Comparison of ENCODE assay signal across 1 fruit fly cellular context in the genomic region with DNA sequence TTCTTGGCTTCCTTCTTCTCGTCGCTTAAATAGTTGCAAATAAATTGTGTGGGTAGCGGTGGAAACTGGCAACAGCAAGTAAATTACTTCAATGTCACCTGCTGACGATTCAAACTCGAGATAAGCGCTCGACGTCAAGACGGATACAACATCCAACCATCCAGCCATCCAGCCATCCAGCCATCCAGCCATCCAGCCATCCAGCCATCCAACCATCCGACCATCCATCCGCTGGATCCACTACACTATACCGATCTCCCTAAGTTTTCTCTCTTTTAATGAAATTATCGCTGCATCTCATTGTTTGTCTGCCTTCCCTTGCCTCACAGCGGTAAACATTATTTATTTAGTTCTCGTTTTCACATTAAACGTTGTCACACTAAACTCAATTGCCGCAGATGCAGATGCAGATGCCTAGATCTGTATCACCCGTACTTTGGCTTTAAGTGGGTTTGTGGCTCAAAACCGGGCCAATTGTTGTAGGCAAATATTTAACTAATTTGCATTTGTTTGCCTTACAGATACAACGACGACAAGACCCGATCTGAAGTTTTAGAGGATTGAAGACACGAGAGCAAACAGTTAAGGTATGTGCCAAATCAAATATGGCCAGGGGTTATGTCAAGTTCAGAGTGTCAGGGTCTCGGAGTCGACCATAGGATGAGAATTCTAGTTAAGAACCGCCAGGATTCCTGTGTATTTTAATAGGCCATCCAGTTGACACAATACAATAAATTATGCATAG.
TF ChIP-seq lines count a peak whose summit lies in the region.

No protein-coding gene starts in this region.

TF ChIP-seq in whole organism, embryonic, 481 proteins besides CTCF, POLR2A, EP300 and RAD21 (continued from another document and continues in another):
- TF ChIP-seq CG8924 (tag; optimal IDR thresholded peaks at IDR 0.05; lab: Kevin White, UChicago) = peak; percentile 36
- TF ChIP-seq gce (GFP tag; IDR thresholded peaks at IDR 0.05; lab: Robert Waterston, UW) = 0 out of 3 replicates have a peak, but pooled peaks have one; percentile 43
- no peak for TF ChIP-seq pb (GFP tag; optimal IDR thresholded peaks at IDR 0.05; lab: Kevin White, UChicago)
- no peak for TF ChIP-seq E2f2 (GFP tag; IDR thresholded peaks at IDR 0.05; lab: Robert Waterston, UW)
- no peak for TF ChIP-seq Hr39 (optimal IDR thresholded peaks at IDR 0.05; lab: Kevin White, UChicago)
- no peak for TF ChIP-seq CG14050 (GFP tag; IDR thresholded peaks at IDR 0.05; lab: Robert Waterston, UW)
- no peak for TF ChIP-seq CG17802 (tag; optimal IDR thresholded peaks at IDR 0.05; lab: Kevin White, UChicago)
- no peak for TF ChIP-seq CG9876 (GFP tag; optimal IDR thresholded peaks at IDR 0.05; lab: Kevin White, UChicago)
- TF ChIP-seq Awh (GFP tag; IDR thresholded peaks at IDR 0.05; lab: Robert Waterston, UW) = peak; percentile 26; the same call in 1 of the 2 replicates
- no peak for TF ChIP-seq CG6254 (GFP tag; optimal IDR thresholded peaks at IDR 0.05; lab: Kevin White, UChicago)
- TF ChIP-seq ems (GFP tag; optimal IDR thresholded peaks at IDR 0.05; lab: Kevin White, UChicago) = no peak
- TF ChIP-seq CG12071 (GFP tag; optimal IDR thresholded peaks at IDR 0.05; lab: Kevin White, UChicago) = peak; percentile 13
- TF ChIP-seq nerfin-2 (GFP tag; IDR thresholded peaks at IDR 0.05; lab: Robert Waterston, UW; ENCODE audit: partially characterized antibody) = no peak
- TF ChIP-seq CG32532 (GFP tag; IDR thresholded peaks at IDR 0.05; lab: Robert Waterston, UW) = no peak
- TF ChIP-seq hbn (GFP tag; IDR thresholded peaks at IDR 0.05; lab: Robert Waterston, UW; ENCODE audit: partially characterized antibody) = no peak
- TF ChIP-seq HLH4C (GFP tag; IDR thresholded peaks at IDR 0.05; lab: Robert Waterston, UW; ENCODE audit: partially characterized antibody) = no peak
- TF ChIP-seq CG4360 (GFP tag; IDR thresholded peaks at IDR 0.05; lab: Robert Waterston, UW) = no peak
- no peak for TF ChIP-seq prd (optimal IDR thresholded peaks at IDR 0.05; lab: Kevin White, UChicago)
- TF ChIP-seq prd (GFP tag; IDR thresholded peaks at IDR 0.05; lab: Robert Waterston, UW) = no peak
- TF ChIP-seq PHDP (tag; optimal IDR thresholded peaks at IDR 0.05; lab: Kevin White, UChicago) = peak; percentile 42
- peak; percentile 22 for TF ChIP-seq CG31365 (tag; optimal IDR thresholded peaks at IDR 0.05; lab: Kevin White, UChicago)
- no peak for TF ChIP-seq CG8478 (optimal IDR thresholded peaks at IDR 0.05; lab: Kevin White, UChicago)
- TF ChIP-seq CG6813 (GFP tag; optimal IDR thresholded peaks at IDR 0.05; lab: Kevin White, UChicago) = peak; percentile 47
- TF ChIP-seq Drgx (GFP tag; IDR thresholded peaks at IDR 0.05; lab: Robert Waterston, UW) = no peak
- no peak for TF ChIP-seq CG7963 (GFP tag; IDR thresholded peaks at IDR 0.05; lab: Robert Waterston, UW; ENCODE audit: partially characterized antibody)
- no peak for TF ChIP-seq Spps (tag; optimal IDR thresholded peaks at IDR 0.05; lab: Kevin White, UChicago)
- TF ChIP-seq lab (GFP tag; optimal IDR thresholded peaks at IDR 0.05; lab: Kevin White, UChicago) = no peak
- TF ChIP-seq ab (GFP tag; optimal IDR thresholded peaks at IDR 0.05; lab: Kevin White, UChicago) = no peak
- TF ChIP-seq CG8290 (GFP tag; optimal IDR thresholded peaks at IDR 0.05; lab: Kevin White, UChicago) = no peak
- TF ChIP-seq CG8290 (tag; optimal IDR thresholded peaks at IDR 0.05; lab: Kevin White, UChicago) = no peak
- TF ChIP-seq Vsx1 (GFP tag; optimal IDR thresholded peaks at IDR 0.05; lab: Kevin White, UChicago) = no peak
- peak; percentile 9 for TF ChIP-seq Jarid2 (GFP tag; optimal IDR thresholded peaks at IDR 0.05; lab: Kevin White, UChicago)
- no peak for TF ChIP-seq Chrac-16 (GFP tag; optimal IDR thresholded peaks at IDR 0.05; lab: Kevin White, UChicago)
- TF ChIP-seq CG8388 (GFP tag; optimal IDR thresholded peaks at IDR 0.05; lab: Kevin White, UChicago) = no peak
- no peak for TF ChIP-seq twi (tag; optimal IDR thresholded peaks at IDR 0.05; lab: Kevin White, UChicago)
- TF ChIP-seq row (GFP tag; IDR thresholded peaks at IDR 0.05; lab: Robert Waterston, UW) = no peak
- TF ChIP-seq Eip74EF (GFP tag; optimal IDR thresholded peaks at IDR 0.05; lab: Kevin White, UChicago) = no peak
- no peak for TF ChIP-seq Adf1 (GFP tag; IDR thresholded peaks at IDR 0.05; lab: Robert Waterston, UW)
- TF ChIP-seq CG8359 (GFP tag; optimal IDR thresholded peaks at IDR 0.05; lab: Kevin White, UChicago; ENCODE audit: borderline replicate concordance) = no peak
- peak; percentile 12 for TF ChIP-seq grn (GFP tag; optimal IDR thresholded peaks at IDR 0.05; lab: Kevin White, UChicago)
- peak; percentile 1 for TF ChIP-seq unpg (GFP tag; optimal IDR thresholded peaks at IDR 0.05; lab: Kevin White, UChicago)
- peak; percentile 12 for TF ChIP-seq Sox100B (GFP tag; optimal IDR thresholded peaks at IDR 0.05; lab: Kevin White, UChicago)
- TF ChIP-seq otp (GFP tag; IDR thresholded peaks at IDR 0.05; lab: Robert Waterston, UW) = peak; percentile 52; the same call in 1 of the 3 replicates
- no peak for TF ChIP-seq kah (GFP tag; optimal IDR thresholded peaks at IDR 0.05; lab: Kevin White, UChicago)
- no peak for TF ChIP-seq Ada2b (GFP tag; IDR thresholded peaks at IDR 0.05; lab: Robert Waterston, UW)
- no peak for TF ChIP-seq CG15011 (GFP tag; optimal IDR thresholded peaks at IDR 0.05; lab: Kevin White, UChicago)
- TF ChIP-seq ham (GFP tag; IDR thresholded peaks at IDR 0.05; lab: Robert Waterston, UW) = no peak
- TF ChIP-seq CG7271 (tag; optimal IDR thresholded peaks at IDR 0.05; lab: Kevin White, UChicago) = peak; percentile 16
- no peak for TF ChIP-seq D19B (GFP tag; optimal IDR thresholded peaks at IDR 0.05; lab: Kevin White, UChicago)
- TF ChIP-seq CG6854 (GFP tag; optimal IDR thresholded peaks at IDR 0.05; lab: Kevin White, UChicago) = no peak
- TF ChIP-seq ssp (GFP tag; IDR thresholded peaks at IDR 0.05; lab: Robert Waterston, UW) = no peak
- no peak for TF ChIP-seq dpn (GFP tag; optimal IDR thresholded peaks at IDR 0.05; lab: Kevin White, UChicago)
- TF ChIP-seq Deaf1 (tag; optimal IDR thresholded peaks at IDR 0.05; lab: Kevin White, UChicago) = no peak
- no peak for TF ChIP-seq sna (GFP tag; IDR thresholded peaks at IDR 0.05; lab: Robert Waterston, UW; ENCODE audit: partially characterized antibody)
- TF ChIP-seq CG18262 (tag; optimal IDR thresholded peaks at IDR 0.05; lab: Kevin White, UChicago) = peak; percentile 30
- peak; percentile 59 for TF ChIP-seq ac (GFP tag; optimal IDR thresholded peaks at IDR 0.05; lab: Kevin White, UChicago)
- TF ChIP-seq zf30C (GFP tag; optimal IDR thresholded peaks at IDR 0.05; lab: Kevin White, UChicago) = no peak
- no peak for TF ChIP-seq gsb-n (tag; optimal IDR thresholded peaks at IDR 0.05; lab: Kevin White, UChicago)
- TF ChIP-seq CG3281 (GFP tag; optimal IDR thresholded peaks at IDR 0.05; lab: Kevin White, UChicago) = no peak
- TF ChIP-seq CG31388 (GFP tag; optimal IDR thresholded peaks at IDR 0.05; lab: Kevin White, UChicago) = no peak
- TF ChIP-seq CG3838 (GFP tag; optimal IDR thresholded peaks at IDR 0.05; lab: Kevin White, UChicago) = no peak
- TF ChIP-seq sens-2 (GFP tag; IDR thresholded peaks at IDR 0.05; lab: Robert Waterston, UW) = no peak
- TF ChIP-seq CG2875 (GFP tag; optimal IDR thresholded peaks at IDR 0.05; lab: Kevin White, UChicago) = peak; percentile 29
- TF ChIP-seq luna (GFP tag; optimal IDR thresholded peaks at IDR 0.05; lab: Kevin White, UChicago) = no peak
- no peak for TF ChIP-seq da (GFP tag; optimal IDR thresholded peaks at IDR 0.05; lab: Kevin White, UChicago)
- no peak for TF ChIP-seq nau (GFP tag; optimal IDR thresholded peaks at IDR 0.05; lab: Kevin White, UChicago)
- no peak for TF ChIP-seq bab2 (GFP tag; optimal IDR thresholded peaks at IDR 0.05; lab: Kevin White, UChicago)
- TF ChIP-seq CG10431 (GFP tag; optimal IDR thresholded peaks at IDR 0.05; lab: Kevin White, UChicago) = no peak
- TF ChIP-seq Myb (GFP tag; optimal IDR thresholded peaks at IDR 0.05; lab: Kevin White, UChicago) = no peak
- peak; percentile 16 for TF ChIP-seq wek (GFP tag; optimal IDR thresholded peaks at IDR 0.05; lab: Kevin White, UChicago)
- no peak for TF ChIP-seq lbe (GFP tag; optimal IDR thresholded peaks at IDR 0.05; lab: Kevin White, UChicago)
- no peak for TF ChIP-seq CG9609 (GFP tag; optimal IDR thresholded peaks at IDR 0.05; lab: Kevin White, UChicago)
- no peak for TF ChIP-seq Hsf (GFP tag; optimal IDR thresholded peaks at IDR 0.05; lab: Kevin White, UChicago)
- no peak for TF ChIP-seq h (optimal IDR thresholded peaks at IDR 0.05; lab: Kevin White, UChicago)
- no peak for TF ChIP-seq al (GFP tag; IDR thresholded peaks at IDR 0.05; lab: Robert Waterston, UW)
- no peak for TF ChIP-seq D (optimal IDR thresholded peaks at IDR 0.05; lab: Kevin White, UChicago)
- peak; percentile 21 for TF ChIP-seq D (GFP tag; optimal IDR thresholded peaks at IDR 0.05; lab: Kevin White, UChicago)
- no peak for TF ChIP-seq Doc3 (GFP tag; IDR thresholded peaks at IDR 0.05; lab: Robert Waterston, UW; ENCODE audit: partially characterized antibody)
- no peak for TF ChIP-seq CG13287 (GFP tag; IDR thresholded peaks at IDR 0.05; lab: Robert Waterston, UW; ENCODE audit: partially characterized antibody)
- no peak for TF ChIP-seq CG15514 (GFP tag; optimal IDR thresholded peaks at IDR 0.05; lab: Kevin White, UChicago)
- TF ChIP-seq Dip3 (GFP tag; optimal IDR thresholded peaks at IDR 0.05; lab: Kevin White, UChicago) = no peak
- no peak for TF ChIP-seq Side (GFP tag; optimal IDR thresholded peaks at IDR 0.05; lab: Kevin White, UChicago)
- peak; percentile 16 for TF ChIP-seq Mes4 (GFP tag; optimal IDR thresholded peaks at IDR 0.05; lab: Kevin White, UChicago)
- no peak for TF ChIP-seq chn (GFP tag; optimal IDR thresholded peaks at IDR 0.05; lab: Kevin White, UChicago)
- TF ChIP-seq Sox102F (GFP tag; optimal IDR thresholded peaks at IDR 0.05; lab: Kevin White, UChicago) = peak; percentile 6
- TF ChIP-seq CG31441 (GFP tag; IDR thresholded peaks at IDR 0.05; lab: Robert Waterston, UW) = peak; percentile 19; the same call in 1 of the 2 replicates
- no peak for TF ChIP-seq fru (optimal IDR thresholded peaks at IDR 0.05; lab: Kevin White, UChicago)
- TF ChIP-seq CG13296 (GFP tag; optimal IDR thresholded peaks at IDR 0.05; lab: Kevin White, UChicago) = no peak
- peak; percentile 26 for TF ChIP-seq CG2202 (tag; optimal IDR thresholded peaks at IDR 0.05; lab: Kevin White, UChicago)
- no peak for TF ChIP-seq Ets97D (GFP tag; optimal IDR thresholded peaks at IDR 0.05; lab: Kevin White, UChicago)
- TF ChIP-seq CG17568 (GFP tag; optimal IDR thresholded peaks at IDR 0.05; lab: Kevin White, UChicago) = peak; percentile 10
- TF ChIP-seq chm (GFP tag; IDR thresholded peaks at IDR 0.05; lab: Robert Waterston, UW) = no peak
- TF ChIP-seq Atf6 (GFP tag; IDR thresholded peaks at IDR 0.05; lab: Robert Waterston, UW) = no peak
- no peak for TF ChIP-seq CG13775 (GFP tag; optimal IDR thresholded peaks at IDR 0.05; lab: Kevin White, UChicago)
- TF ChIP-seq vnd (GFP tag; IDR thresholded peaks at IDR 0.05; lab: Robert Waterston, UW; ENCODE audit: partially characterized antibody) = no peak
- no peak for TF ChIP-seq inv (GFP tag; IDR thresholded peaks at IDR 0.05; lab: Robert Waterston, UW; ENCODE audit: partially characterized antibody)
- TF ChIP-seq Dip2 (GFP tag; IDR thresholded peaks at IDR 0.05; lab: Robert Waterston, UW) = no peak
- no peak for TF ChIP-seq CG1792 (GFP tag; optimal IDR thresholded peaks at IDR 0.05; lab: Kevin White, UChicago)
- TF ChIP-seq sc (optimal IDR thresholded peaks at IDR 0.05; lab: Kevin White, UChicago) = no peak
- TF ChIP-seq sc (GFP tag; optimal IDR thresholded peaks at IDR 0.05; lab: Kevin White, UChicago) = no peak
- no peak for TF ChIP-seq cwo (GFP tag; optimal IDR thresholded peaks at IDR 0.05; lab: Kevin White, UChicago)
- TF ChIP-seq vvl (GFP tag; IDR thresholded peaks at IDR 0.05; lab: Robert Waterston, UW) = no peak
- no peak for TF ChIP-seq H2.0 (GFP tag; IDR thresholded peaks at IDR 0.05; lab: Robert Waterston, UW)
- TF ChIP-seq Hey (tag; optimal IDR thresholded peaks at IDR 0.05; lab: Kevin White, UChicago) = no peak
- peak; percentile 31 for TF ChIP-seq CG14710 (tag; optimal IDR thresholded peaks at IDR 0.05; lab: Kevin White, UChicago)
- TF ChIP-seq CG17359 (tag; optimal IDR thresholded peaks at IDR 0.05; lab: Kevin White, UChicago) = no peak
- TF ChIP-seq CG6791 (GFP tag; IDR thresholded peaks at IDR 0.05; lab: Robert Waterston, UW; ENCODE audit: partially characterized antibody) = no peak
- no peak for TF ChIP-seq CG7928 (GFP tag; optimal IDR thresholded peaks at IDR 0.05; lab: Kevin White, UChicago)
- peak; percentile 29 for TF ChIP-seq CG2678 (tag; optimal IDR thresholded peaks at IDR 0.05; lab: Kevin White, UChicago)
- TF ChIP-seq CG16779 (GFP tag; IDR thresholded peaks at IDR 0.05; lab: Robert Waterston, UW) = no peak
- TF ChIP-seq YL-1 (GFP tag; optimal IDR thresholded peaks at IDR 0.05; lab: Kevin White, UChicago) = no peak
- TF ChIP-seq CG4707 (GFP tag; optimal IDR thresholded peaks at IDR 0.05; lab: Kevin White, UChicago) = peak; percentile 22
- peak; percentile 33 for TF ChIP-seq Blimp-1 (GFP tag; optimal IDR thresholded peaks at IDR 0.05; lab: Kevin White, UChicago)
- TF ChIP-seq Hmr (GFP tag; optimal IDR thresholded peaks at IDR 0.05; lab: Kevin White, UChicago) = no peak
- TF ChIP-seq E2f1 (GFP tag; IDR thresholded peaks at IDR 0.05; lab: Robert Waterston, UW) = no peak
- TF ChIP-seq org-1 (GFP tag; optimal IDR thresholded peaks at IDR 0.05; lab: Kevin White, UChicago) = peak; percentile 9
- no peak for TF ChIP-seq CG12219 (GFP tag; optimal IDR thresholded peaks at IDR 0.05; lab: Kevin White, UChicago)
- TF ChIP-seq CG10979 (tag; optimal IDR thresholded peaks at IDR 0.05; lab: Kevin White, UChicago) = peak; percentile 12
- no peak for TF ChIP-seq Nf-YA (GFP tag; IDR thresholded peaks at IDR 0.05; lab: Robert Waterston, UW)
- no peak for TF ChIP-seq shn (GFP tag; optimal IDR thresholded peaks at IDR 0.05; lab: Kevin White, UChicago)
- TF ChIP-seq gcm (GFP tag; optimal IDR thresholded peaks at IDR 0.05; lab: Kevin White, UChicago) = peak; percentile 0
- TF ChIP-seq Taf1 (GFP tag; IDR thresholded peaks at IDR 0.05; lab: Robert Waterston, UW) = no peak
- TF ChIP-seq lola (GFP tag; optimal IDR thresholded peaks at IDR 0.05; lab: Kevin White, UChicago) = peak in 1 of 3 experiments; percentile 24
- peak; percentile 27 for TF ChIP-seq CG9727 (GFP tag; optimal IDR thresholded peaks at IDR 0.05; lab: Kevin White, UChicago)
- TF ChIP-seq Stat92E (GFP tag; optimal IDR thresholded peaks at IDR 0.05; lab: Kevin White, UChicago) = no peak
- no peak for TF ChIP-seq Ptx1 (GFP tag; IDR thresholded peaks at IDR 0.05; lab: Robert Waterston, UW)
- TF ChIP-seq Ravus (GFP tag; IDR thresholded peaks at IDR 0.05; lab: Robert Waterston, UW) = no peak
